Worm (Caenorhabditis elegans) whole organism, L2 larva: ENCODE data around the gene F55A11.4.

ENCODE experiments used
- C34F6.9 ChIP-seq: fragments of 150-350 bp; optimal IDR thresholded peaks from 2 replicates; lab custom pipeline; 2014; ENCODE audit warnings: missing biosample characterization, missing genetic modification characterization
- R02D3.7 ChIP-seq: fragments of 150-350 bp; optimal IDR thresholded peaks from 2 replicates; lab custom pipeline; 2014; ENCODE audit warnings: missing biosample characterization, missing genetic modification characterization
- Y55F3AM.14 ChIP-seq: fragments of 200-800 bp; sonication (Bioruptor generic); optimal IDR thresholded peaks from 2 replicates; lab custom pipeline; 2018; ENCODE audit warnings: mild to moderate bottlenecking, missing genetic modification characterization, missing compliant biosample characterization
- ZK546.5 ChIP-seq: sonication (generic microtip); optimal IDR thresholded peaks from 2 replicates; lab custom pipeline; 2017; ENCODE audit warnings: missing biosample characterization, missing genetic modification characterization
- alr-1 ChIP-seq: fragments of 150-350 bp; optimal IDR thresholded peaks from 2 replicates; lab custom pipeline; 2014; ENCODE audit warnings: missing biosample characterization, missing genetic modification characterization
- aly-2 ChIP-seq: fragments of 150-350 bp; optimal IDR thresholded peaks from 2 replicates; lab custom pipeline; 2014; ENCODE audit warnings: missing biosample characterization, missing genetic modification characterization
- ama-1 ChIP-seq: fragments of 150-350 bp; optimal IDR thresholded peaks from 2 replicates; lab custom pipeline; 2018; ENCODE audit warnings: inconsistent platforms
- blmp-1 ChIP-seq: sonication (generic microtip); optimal IDR thresholded peaks from 2 replicates; lab custom pipeline; 2017; ENCODE audit warnings: missing genetic modification characterization, mild to moderate bottlenecking, missing compliant biosample characterization, antibody characterized with exemption, moderate library complexity; ENCODE audit not compliant: insufficient read depth
- ceh-16 ChIP-seq: fragments of 150-350 bp; optimal IDR thresholded peaks from 2 replicates; lab custom pipeline; 2014; ENCODE audit warnings: missing biosample characterization, missing genetic modification characterization
- ceh-82 ChIP-seq: fragments of 150-350 bp; optimal IDR thresholded peaks from 2 replicates; lab custom pipeline; 2014; ENCODE audit warnings: missing biosample characterization, missing genetic modification characterization
- crh-2 ChIP-seq: sonication (generic microtip); optimal IDR thresholded peaks from 2 replicates; lab custom pipeline; 2017; ENCODE audit warnings: missing biosample characterization, missing genetic modification characterization
- dmd-4 ChIP-seq: sonication (generic microtip); optimal IDR thresholded peaks from 2 replicates; lab custom pipeline; 2017; ENCODE audit warnings: missing biosample characterization, missing genetic modification characterization
- egl-27 ChIP-seq: sonication (generic microtip); optimal IDR thresholded peaks from 3 replicates; lab custom pipeline; 2017; ENCODE audit warnings: missing biosample characterization, missing genetic modification reagents, missing genetic modification characterization
- elt-1 ChIP-seq: fragments of 150-350 bp; optimal IDR thresholded peaks from 2 replicates; lab custom pipeline; 2014; ENCODE audit warnings: missing biosample characterization, missing genetic modification characterization
- elt-3 ChIP-seq: sonication (generic microtip); optimal IDR thresholded peaks from 2 replicates; lab custom pipeline; 2017; ENCODE audit warnings: missing biosample characterization, missing genetic modification characterization
- gmeb-1 ChIP-seq: fragments of 150-350 bp; optimal IDR thresholded peaks from 2 replicates; lab custom pipeline; 2014; ENCODE audit warnings: missing biosample characterization, missing genetic modification characterization
- lin-11 ChIP-seq: fragments of 150-350 bp; sonication (generic microtip); optimal IDR thresholded peaks from 2 replicates; lab custom pipeline; 2014; ENCODE audit warnings: missing biosample characterization, missing genetic modification characterization, inconsistent platforms, mixed read lengths
- lin-13 ChIP-seq: fragments of 150-350 bp; optimal IDR thresholded peaks from 2 replicates; lab custom pipeline; 2014; ENCODE audit warnings: missing biosample characterization, missing genetic modification reagents, missing genetic modification characterization
- lin-39 ChIP-seq: fragments of 150-350 bp; optimal IDR thresholded peaks from 2 replicates; lab custom pipeline; 2014; ENCODE audit warnings: missing biosample characterization, missing genetic modification reagents, missing genetic modification characterization
- mbf-1 ChIP-seq: sonication (generic microtip); optimal IDR thresholded peaks from 2 replicates; lab custom pipeline; 2017; ENCODE audit warnings: missing biosample characterization, missing genetic modification characterization
- nhr-10 ChIP-seq: sonication (generic microtip); optimal IDR thresholded peaks from 2 replicates; lab custom pipeline; 2017; ENCODE audit warnings: missing biosample characterization, missing genetic modification characterization
- nhr-11 ChIP-seq: fragments of 150-350 bp; optimal IDR thresholded peaks from 2 replicates; lab custom pipeline; 2014; ENCODE audit warnings: missing biosample characterization, missing genetic modification characterization
- nhr-12 ChIP-seq: fragments of 150-350 bp; optimal IDR thresholded peaks from 2 replicates; lab custom pipeline; 2014; ENCODE audit warnings: missing biosample characterization, missing genetic modification characterization
- nhr-129 ChIP-seq: fragments of 150-350 bp; optimal IDR thresholded peaks from 2 replicates; lab custom pipeline; 2014; ENCODE audit warnings: missing biosample characterization, missing genetic modification characterization
- nhr-21 ChIP-seq: fragments of 150-350 bp; optimal IDR thresholded peaks from 2 replicates; lab custom pipeline; 2014; ENCODE audit warnings: missing biosample characterization, missing genetic modification characterization
- nhr-237 ChIP-seq: fragments of 150-350 bp; optimal IDR thresholded peaks from 2 replicates; lab custom pipeline; 2014; ENCODE audit warnings: missing biosample characterization, missing genetic modification characterization
- nhr-25 ChIP-seq: fragments of 150-350 bp; sonication (generic microtip); optimal IDR thresholded peaks from 3 replicates; lab custom pipeline; 2014; ENCODE audit warnings: missing biosample characterization, missing genetic modification characterization
- nhr-6 ChIP-seq: fragments of 150-350 bp; optimal IDR thresholded peaks from 2 replicates; lab custom pipeline; 2014; ENCODE audit warnings: missing biosample characterization, missing genetic modification characterization
- nhr-77 ChIP-seq: fragments of 150-350 bp; optimal IDR thresholded peaks from 2 replicates; lab custom pipeline; 2014; ENCODE audit warnings: missing biosample characterization, missing genetic modification characterization
- peb-1 ChIP-seq: fragments of 150-350 bp; optimal IDR thresholded peaks from 2 replicates; lab custom pipeline; 2014; ENCODE audit warnings: missing biosample characterization, missing genetic modification characterization
- sem-4 ChIP-seq: fragments of 150-350 bp; optimal IDR thresholded peaks from 2 replicates; lab custom pipeline; 2014; ENCODE audit warnings: missing biosample characterization, missing genetic modification reagents, missing genetic modification characterization
- skn-1 ChIP-seq: sonication (generic microtip); optimal IDR thresholded peaks from 2 replicates; lab custom pipeline; 2017; ENCODE audit warnings: missing biosample characterization, missing genetic modification characterization
- sma-3 ChIP-seq: sonication (generic microtip); optimal IDR thresholded peaks from 2 replicates; lab custom pipeline; 2016; ENCODE audit warnings: missing genetic modification reagents, missing genetic modification characterization, missing compliant biosample characterization
- snpc-4 ChIP-seq: fragments of 150-350 bp; optimal IDR thresholded peaks from 2 replicates; lab custom pipeline; 2014; ENCODE audit warnings: missing biosample characterization, missing genetic modification characterization
- unc-39 ChIP-seq: fragments of 150-350 bp; optimal IDR thresholded peaks from 2 replicates; lab custom pipeline; 2014; ENCODE audit warnings: missing biosample characterization, missing genetic modification characterization
- unc-62 ChIP-seq: fragments of 150-350 bp; optimal IDR thresholded peaks from 2 replicates; lab custom pipeline; 2014; ENCODE audit warnings: missing biosample characterization, missing genetic modification reagents, missing genetic modification characterization
- zag-1 ChIP-seq: fragments of 150-350 bp; optimal IDR thresholded peaks from 2 replicates; lab custom pipeline; 2014; ENCODE audit warnings: missing biosample characterization, missing genetic modification characterization
- ztf-1 ChIP-seq: fragments of 200-800 bp; sonication (Bioruptor generic); conservative IDR thresholded peaks from 2 replicates; pipeline ENCODE4 v1.3.6; 2022; ENCODE audit warnings: missing genetic modification characterization, missing compliant biosample characterization
- ztf-11 ChIP-seq: sonication (generic microtip); optimal IDR thresholded peaks from 2 replicates; lab custom pipeline; 2017; ENCODE audit warnings: missing biosample characterization, missing genetic modification characterization
- ztf-4 ChIP-seq: fragments of 150-350 bp; optimal IDR thresholded peaks from 2 replicates; lab custom pipeline; 2014; ENCODE audit warnings: missing biosample characterization, missing genetic modification characterization

The F55A11.4 gene

DNA sequence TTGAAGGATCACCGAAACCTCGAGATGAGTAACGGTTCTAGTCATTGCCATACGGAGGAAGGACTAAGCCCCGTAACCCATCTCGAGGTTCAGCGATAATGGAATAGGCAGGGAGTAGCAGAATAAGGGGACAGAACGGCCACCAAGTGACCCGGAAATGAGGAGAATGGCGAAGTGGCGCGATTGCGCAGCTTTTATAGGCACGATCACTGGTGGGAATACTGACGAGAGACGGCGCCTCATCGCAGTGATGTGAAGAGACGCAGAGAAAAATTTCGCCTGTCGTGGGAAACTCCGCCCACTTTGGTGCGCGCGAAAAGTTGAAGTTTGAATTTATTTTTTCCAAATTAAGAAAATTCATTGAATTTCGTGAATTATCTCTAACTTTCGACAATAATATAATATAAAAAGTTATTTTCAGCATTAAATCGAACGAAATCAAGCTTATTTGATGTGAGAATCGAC is at the start of gene F55A11.4:
F55A11.4 (plus strand) TSS at position 415 of the 465 bp plus-strand sequence.
- TF ChIP-seq gmeb-1 (no peak), ama-1 (peak; percentile 32), nhr-25 (tag; lab: Kevin White, UChicago) (peak; percentile 10)

DNA sequence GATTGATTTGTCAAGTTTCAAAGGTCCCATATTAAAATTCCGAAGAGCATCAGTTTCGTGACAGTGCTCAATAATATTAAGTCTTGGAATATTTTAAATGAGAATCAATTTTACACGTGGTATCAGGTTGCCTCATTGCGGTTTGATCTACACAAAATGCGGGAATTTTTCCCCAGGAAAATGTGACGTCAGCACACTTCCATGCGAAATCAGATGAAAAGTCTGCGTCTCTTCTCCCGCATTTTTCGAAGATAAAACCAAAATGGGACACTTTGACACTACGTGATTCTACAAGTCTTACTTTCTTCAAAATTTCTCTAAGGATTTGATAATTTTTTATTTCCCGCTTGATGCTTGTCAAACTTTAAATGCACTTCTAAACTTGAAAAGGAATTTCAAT is 47.4 kb upstream of the F55A11.4 start:
- TF ChIP-seq sma-3 (no peak), snpc-4 (tag; lab: Kevin White, UChicago) (no peak), ztf-4 (no peak), ztf-11 (tag; lab: Kevin White, UChicago) (no peak), egl-27 (tag; lab: Kevin White, UChicago) (no peak), ztf-1 (GFP tag; lab: Robert Waterston, UW) (no peak), peb-1 (tag; lab: Kevin White, UChicago) (no peak), nhr-10 (tag; lab: Kevin White, UChicago) (no peak), nhr-129 (tag; lab: Kevin White, UChicago) (no peak), mbf-1 (tag; lab: Kevin White, UChicago) (no peak), elt-3 (tag; lab: Kevin White, UChicago) (no peak), lin-13 (GFP tag; lab: Kevin White, UChicago) (no peak), sem-4 (tag; lab: Kevin White, UChicago) (no peak), nhr-77 (no peak), Y55F3AM.14 (GFP tag; lab: Kevin White, UChicago) (no peak), C34F6.9 (tag; lab: Kevin White, UChicago) (no peak), skn-1 (no peak)

DNA sequence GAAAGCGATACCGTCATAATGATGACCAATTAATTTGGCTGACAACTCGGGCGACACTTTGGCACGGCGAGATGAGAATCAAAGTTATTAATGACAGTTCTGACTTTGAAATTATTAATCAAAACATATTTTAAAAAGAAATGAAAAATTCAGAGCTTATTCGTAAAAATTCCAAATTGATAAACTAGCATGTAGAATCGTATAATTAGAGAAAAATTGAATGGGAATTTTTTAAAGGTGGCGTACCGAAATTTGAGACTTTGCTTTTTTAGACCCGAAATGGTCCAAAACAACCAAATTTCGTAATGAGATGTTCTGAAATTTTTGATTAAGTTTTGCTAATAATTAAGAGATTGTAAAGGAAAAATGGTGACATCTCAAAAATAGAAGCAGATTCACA is 44.3 kb upstream of the F55A11.4 start, which contains the start of gene daf-11:
daf-11 (minus strand) TSS at position 101 of the 400 bp plus-strand sequence.
- no peak for TF ChIP-seq nhr-6 (tag; lab: Kevin White, UChicago)
- TF ChIP-seq R02D3.7 (tag; lab: Kevin White, UChicago) = no peak
- TF ChIP-seq ztf-11 (tag; lab: Kevin White, UChicago) = no peak
- no peak for TF ChIP-seq crh-2 (tag; lab: Kevin White, UChicago)
- TF ChIP-seq unc-62 (GFP tag; lab: Kevin White, UChicago) = no peak
- TF ChIP-seq peb-1 (tag; lab: Kevin White, UChicago) = no peak
- no peak for TF ChIP-seq lin-39 (tag; lab: Kevin White, UChicago)
- TF ChIP-seq ZK546.5 = no peak
- TF ChIP-seq unc-39 = no peak
- no peak for TF ChIP-seq elt-1
- no peak for TF ChIP-seq alr-1
- TF ChIP-seq nhr-77 = no peak
- TF ChIP-seq lin-11 (tag; lab: Kevin White, UChicago) = no peak
- no peak for TF ChIP-seq dmd-4
- no peak for TF ChIP-seq sma-3
- TF ChIP-seq lin-13 (GFP tag; lab: Kevin White, UChicago) = no peak
- TF ChIP-seq ceh-16 (tag; lab: Kevin White, UChicago) = no peak
- TF ChIP-seq, all 48 proteins: peak for 0

DNA sequence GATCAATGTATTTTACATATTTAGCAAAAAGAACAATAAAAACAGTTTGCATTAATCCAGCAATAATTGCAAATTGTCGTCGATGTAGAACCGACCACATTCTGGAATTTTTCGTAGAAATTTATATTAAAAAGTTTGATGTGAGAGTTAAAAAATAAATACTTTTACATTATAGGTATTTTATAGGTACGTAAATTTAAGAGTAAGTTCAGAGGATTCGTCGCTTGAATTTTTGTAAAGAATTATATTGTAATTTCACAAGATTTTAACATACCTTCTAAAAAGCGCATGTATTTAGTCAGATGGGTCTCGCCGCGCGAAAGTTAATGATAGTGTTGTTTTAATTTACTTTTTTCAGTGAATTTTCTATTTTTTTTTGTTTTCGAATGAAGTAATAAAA is 40.2 kb upstream of the F55A11.4 start, which contains the start of gene rhr-2:
rhr-2 (minus strand) TSS at position 101 of the 400 bp plus-strand sequence.
- TF ChIP-seq Y55F3AM.14 (GFP tag; lab: Kevin White, UChicago) (no peak), dmd-4 (no peak), gmeb-1 (no peak), crh-2 (tag; lab: Kevin White, UChicago) (no peak), lin-39 (tag; lab: Kevin White, UChicago) (no peak), ztf-11 (tag; lab: Kevin White, UChicago) (no peak), nhr-21 (tag; lab: Kevin White, UChicago) (no peak), nhr-77 (no peak), nhr-12 (tag; lab: Kevin White, UChicago) (no peak), nhr-11 (tag; lab: Kevin White, UChicago) (no peak), zag-1 (tag; lab: Kevin White, UChicago) (no peak), unc-62 (GFP tag; lab: Kevin White, UChicago) (no peak), blmp-1 (tag; lab: Kevin White, UChicago) (no peak), ceh-16 (tag; lab: Kevin White, UChicago) (no peak), ceh-82 (tag; lab: Kevin White, UChicago) (no peak), nhr-237 (tag; lab: Kevin White, UChicago) (no peak), sem-4 (tag; lab: Kevin White, UChicago) (no peak), ZK546.5 (no peak), aly-2 (tag; lab: Kevin White, UChicago) (no peak)
